Worm (Caenorhabditis elegans) whole organism, L2 larva: ENCODE measurements around the gene Y43F8B.9.

ENCODE experiments used
- ama-1 ChIP-seq: fragments of 150-350 bp; optimal IDR thresholded peaks from 2 replicates; lab custom pipeline; 2018; ENCODE audit warnings: inconsistent platforms
- ceh-82 ChIP-seq: fragments of 150-350 bp; optimal IDR thresholded peaks from 2 replicates; lab custom pipeline; 2014; ENCODE audit warnings: missing biosample characterization, missing genetic modification characterization
- egl-27 ChIP-seq: sonication (generic microtip); optimal IDR thresholded peaks from 3 replicates; lab custom pipeline; 2017; ENCODE audit warnings: missing biosample characterization, missing genetic modification reagents, missing genetic modification characterization
- elt-3 ChIP-seq: sonication (generic microtip); optimal IDR thresholded peaks from 2 replicates; lab custom pipeline; 2017; ENCODE audit warnings: missing biosample characterization, missing genetic modification characterization
- fos-1 ChIP-seq: fragments of 150-350 bp; optimal IDR thresholded peaks from 2 replicates; lab custom pipeline; 2014; ENCODE audit warnings: missing biosample characterization, missing genetic modification characterization
- lin-39 ChIP-seq: fragments of 150-350 bp; optimal IDR thresholded peaks from 2 replicates; lab custom pipeline; 2014; ENCODE audit warnings: missing biosample characterization, missing genetic modification reagents, missing genetic modification characterization
- lsy-2 ChIP-seq, 2 experiments: fragments of 150-350 bp in 1 of 2; sonication (generic microtip) in 1 of 2; optimal IDR thresholded peaks; 2 replicates each; lab custom pipeline; 2014 to 2017; ENCODE audit warnings: missing biosample characterization in 2 of 2, missing genetic modification characterization in 2 of 2
- nhr-129 ChIP-seq: fragments of 150-350 bp; optimal IDR thresholded peaks from 2 replicates; lab custom pipeline; 2014; ENCODE audit warnings: missing biosample characterization, missing genetic modification characterization
- nhr-237 ChIP-seq: fragments of 150-350 bp; optimal IDR thresholded peaks from 2 replicates; lab custom pipeline; 2014; ENCODE audit warnings: missing biosample characterization, missing genetic modification characterization
- nhr-25 ChIP-seq: fragments of 150-350 bp; sonication (generic microtip); optimal IDR thresholded peaks from 3 replicates; lab custom pipeline; 2014; ENCODE audit warnings: missing biosample characterization, missing genetic modification characterization
- snpc-4 ChIP-seq: fragments of 150-350 bp; optimal IDR thresholded peaks from 2 replicates; lab custom pipeline; 2014; ENCODE audit warnings: missing biosample characterization, missing genetic modification characterization
- unc-39 ChIP-seq: fragments of 150-350 bp; optimal IDR thresholded peaks from 2 replicates; lab custom pipeline; 2014; ENCODE audit warnings: missing biosample characterization, missing genetic modification characterization
- unc-62 ChIP-seq: fragments of 150-350 bp; optimal IDR thresholded peaks from 2 replicates; lab custom pipeline; 2014; ENCODE audit warnings: missing biosample characterization, missing genetic modification reagents, missing genetic modification characterization
- ztf-4 ChIP-seq: fragments of 150-350 bp; optimal IDR thresholded peaks from 2 replicates; lab custom pipeline; 2014; ENCODE audit warnings: missing biosample characterization, missing genetic modification characterization

DNA sequence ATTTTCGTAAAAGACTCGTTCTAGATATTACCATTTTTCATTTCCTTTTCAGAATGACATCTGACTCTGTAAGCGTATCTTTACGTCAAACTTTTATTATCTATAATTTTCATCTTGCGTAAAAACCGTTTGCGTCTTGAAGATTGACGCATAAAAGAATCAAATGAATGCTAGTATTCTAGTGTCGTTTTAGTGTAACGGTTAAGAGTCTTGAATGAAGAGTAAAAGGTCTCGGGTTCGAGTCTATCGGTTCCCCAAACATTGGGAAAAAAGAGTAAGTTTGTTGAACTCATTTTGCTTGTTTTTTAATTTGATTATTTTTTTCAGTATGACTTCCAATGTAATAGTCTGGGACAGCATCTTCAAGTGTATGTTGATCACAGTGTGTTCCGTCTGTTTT, 6.6 kb downstream of the Y43F8B.9 start, which contains the start of gene Y43F8B.17:
- TF ChIP-seq egl-27 (tag; lab: Kevin White, UChicago) (no peak), elt-3 (tag; lab: Kevin White, UChicago) (no peak), ceh-82 (tag; lab: Kevin White, UChicago) (no peak), snpc-4 (tag; lab: Kevin White, UChicago) (no peak), nhr-129 (tag; lab: Kevin White, UChicago) (no peak), ztf-4 (no peak), unc-62 (GFP tag; lab: Kevin White, UChicago) (no peak), nhr-237 (no peak), ama-1 (lab: Kevin White, UChicago) (no peak), lsy-2 (tag; optimal IDR thresholded peaks at IDR 0.05; lab: Kevin White, UChicago) (no peak), lin-39 (tag; lab: Kevin White, UChicago) (no peak), nhr-25 (tag; lab: Kevin White, UChicago) (no peak), unc-39 (tag; lab: Kevin White, UChicago) (no peak), fos-1 (tag; lab: Kevin White, UChicago) (no peak)
